Worm (Caenorhabditis elegans): ENCODE measurements around the gene C16B8.4.

ce11 chrX:3957475-3958204 is 15.8 kb downstream of the C16B8.4 start:
- TF ChIP-seq pha-4 (tag; optimal IDR thresholded peaks at IDR 0.05) (no peak), ztf-11 (tag; optimal IDR thresholded peaks at IDR 0.05) (no peak), lsy-2 (tag; optimal IDR thresholded peaks at IDR 0.05) (no peak), nhr-76 (tag; optimal IDR thresholded peaks at IDR 0.05) (no peak), nhr-12 (tag; optimal IDR thresholded peaks at IDR 0.05) (no peak), ceh-39 (tag; optimal IDR thresholded peaks at IDR 0.05) (no peak), snpc-4 (tag; optimal IDR thresholded peaks at IDR 0.05) (no peak), mep-1 (tag; optimal IDR thresholded peaks at IDR 0.05) (no peak), elt-3 (tag; optimal IDR thresholded peaks at IDR 0.05) (no peak)
